Worm (Caenorhabditis elegans) whole organism, young adult: ENCODE measurements around the gene erh-1.
A peak's percentile ranks its signal among the peaks of the same experiment; 100 is the strongest.

Source experiments
- B0035.1 ChIP-seq: sonication (generic microtip); optimal IDR thresholded peaks from 2 replicates; lab custom pipeline; 2016; ENCODE audit warnings: missing genetic modification characterization, mild to moderate bottlenecking, missing compliant biosample characterization, missing genotype, missing genetic modification reagents
- B0261.1 ChIP-seq: sonication (generic microtip); optimal IDR thresholded peaks from 2 replicates; lab custom pipeline; 2016; ENCODE audit warnings: mild to moderate bottlenecking, missing genetic modification characterization, moderate library complexity, missing compliant biosample characterization
- B0336.3 ChIP-seq: fragments of 200-800 bp; sonication (Bioruptor generic); IDR thresholded peaks from 2 replicates; pipeline ENCODE4 v1.3.6; 2022; ENCODE audit warnings: missing genetic modification characterization, missing compliant biosample characterization
- D2030.7 ChIP-seq: fragments of 200-800 bp; sonication (Bioruptor generic); IDR thresholded peaks from 2 replicates; pipeline ENCODE4 v1.3.6; 2022; ENCODE audit warnings: missing genetic modification reagents, missing genetic modification characterization, missing compliant biosample characterization
- F33H1.4 ChIP-seq: fragments of 200-800 bp; sonication (Bioruptor generic); IDR thresholded peaks from 2 replicates; pipeline ENCODE4 v1.3.6; 2022; ENCODE audit warnings: missing genetic modification reagents, missing genetic modification characterization, missing compliant biosample characterization
- F57A8.1 ChIP-seq: fragments of 200-800 bp; sonication (Bioruptor generic); optimal IDR thresholded peaks from 2 replicates; lab custom pipeline; 2018; ENCODE audit warnings: mild to moderate bottlenecking, missing genetic modification characterization, moderate library complexity, missing compliant biosample characterization
- T07F8.4 ChIP-seq: sonication (generic microtip); optimal IDR thresholded peaks from 2 replicates; lab custom pipeline; 2016; ENCODE audit warnings: mild to moderate bottlenecking, missing genetic modification characterization, moderate library complexity, missing compliant biosample characterization
- T26A5.8 ChIP-seq: sonication (generic microtip); optimal IDR thresholded peaks from 2 replicates; lab custom pipeline; 2016; ENCODE audit warnings: missing genetic modification characterization, missing compliant biosample characterization
- Y53G8AR.9 ChIP-seq: fragments of 200-800 bp; sonication (Bioruptor generic); conservative IDR thresholded peaks from 2 replicates; pipeline ENCODE4 v1.3.6; 2022; ENCODE audit warnings: missing genetic modification reagents, missing genetic modification characterization, missing compliant biosample characterization
- Y67H2A.10 ChIP-seq: fragments of 200-800 bp; sonication (Bioruptor generic); conservative IDR thresholded peaks from 2 replicates; pipeline ENCODE4 v1.3.6; 2022; ENCODE audit warnings: missing genetic modification reagents, missing genetic modification characterization, missing compliant biosample characterization
- Y95B8A.8 ChIP-seq: fragments of 200-800 bp; sonication (Bioruptor generic); IDR thresholded peaks from 2 replicates; pipeline ENCODE4 v1.3.6; 2022; ENCODE audit warnings: missing genetic modification reagents, missing genetic modification characterization, missing compliant biosample characterization
- ama-1 ChIP-seq, 3 experiments: fragments of 150-350 bp in 1 of 3; sonication (generic microtip) in 2 of 3; optimal IDR thresholded peaks; 2 replicates each; lab custom pipeline; 2014 to 2018; ENCODE audit warnings: missing biosample characterization in 2 of 3, missing genetic modification characterization in 2 of 3, missing genetic modification reagents in 2 of 3
- athp-1 ChIP-seq: sonication (generic microtip); optimal IDR thresholded peaks from 2 replicates; lab custom pipeline; 2017; ENCODE audit warnings: mild to moderate bottlenecking, missing genetic modification characterization, missing compliant biosample characterization
- attf-5 ChIP-seq: fragments of 200-800 bp; sonication (Bioruptor generic); optimal IDR thresholded peaks from 2 replicates; lab custom pipeline; 2018; ENCODE audit warnings: mild to moderate bottlenecking, missing genetic modification characterization, missing compliant biosample characterization
- ccch-3 ChIP-seq: fragments of 200-800 bp; sonication (Bioruptor generic); optimal IDR thresholded peaks from 2 replicates; lab custom pipeline; 2018; ENCODE audit warnings: mild to moderate bottlenecking, missing genetic modification characterization, missing compliant biosample characterization
- cebp-1 ChIP-seq, 2 experiments: fragments of 200-800 bp in 1 of 2; sonication (Bioruptor generic) in 1 of 2; sonication (generic microtip) in 1 of 2; IDR thresholded peaks in 1 of 2; optimal IDR thresholded peaks in 1 of 2; 2 replicates each; pipeline versions ENCODE4 v1.3.6 to Lab custom; 2017 to 2022; ENCODE audit warnings: missing compliant biosample characterization in 2 of 2, missing genetic modification characterization in 2 of 2, mild to moderate bottlenecking in 1 of 2, missing genetic modification reagents in 1 of 2, moderate library complexity in 1 of 2
- ceh-40 ChIP-seq: fragments of 200-800 bp; sonication (Bioruptor generic); IDR thresholded peaks from 2 replicates; pipeline ENCODE4 v1.3.6; 2022; ENCODE audit warnings: missing genetic modification characterization, missing compliant biosample characterization
- die-1 ChIP-seq: sonication (generic microtip); optimal IDR thresholded peaks from 2 replicates; lab custom pipeline; 2016; ENCODE audit warnings: missing genotype, mild to moderate bottlenecking, missing genetic modification characterization, missing compliant biosample characterization
- dpl-1 ChIP-seq: fragments of 150-350 bp; optimal IDR thresholded peaks from 2 replicates; lab custom pipeline; 2014; ENCODE audit warnings: missing biosample characterization, missing genetic modification reagents, missing genetic modification characterization
- egl-18 ChIP-seq: fragments of 200-800 bp; sonication (Bioruptor generic); IDR thresholded peaks from 2 replicates; pipeline ENCODE4 v1.3.6; 2022; ENCODE audit warnings: missing genetic modification reagents, missing genetic modification characterization, missing compliant biosample characterization
- fkh-3 ChIP-seq: sonication (generic microtip); optimal IDR thresholded peaks from 2 replicates; lab custom pipeline; 2016; ENCODE audit warnings: mild to moderate bottlenecking, missing genetic modification characterization, missing compliant biosample characterization
- hlh-12 ChIP-seq: sonication (generic microtip); optimal IDR thresholded peaks from 2 replicates; lab custom pipeline; 2016; ENCODE audit warnings: missing genetic modification characterization, missing compliant biosample characterization
- hmg-1.2 ChIP-seq: fragments of 200-800 bp; sonication (Bioruptor generic); IDR thresholded peaks from 2 replicates; pipeline ENCODE4 v1.3.6; 2022; ENCODE audit warnings: missing genetic modification reagents, missing genetic modification characterization, missing compliant biosample characterization
- let-526 ChIP-seq: fragments of 200-800 bp; sonication (Bioruptor generic); IDR thresholded peaks from 2 replicates; pipeline ENCODE4 v1.3.6; 2022; ENCODE audit warnings: missing genetic modification reagents, missing genetic modification characterization, missing compliant biosample characterization
- let-607 ChIP-seq, 2 experiments: fragments of 200-800 bp in 1 of 2; sonication (Bioruptor generic) in 1 of 2; sonication (generic microtip) in 1 of 2; optimal IDR thresholded peaks; 2 replicates each; lab custom pipeline; 2016 to 2018; ENCODE audit warnings: mild to moderate bottlenecking in 2 of 2, missing compliant biosample characterization in 2 of 2, missing genetic modification characterization in 2 of 2, moderate library complexity in 2 of 2, missing genotype in 1 of 2
- lsl-1 ChIP-seq: fragments of 200-800 bp; sonication (Bioruptor generic); optimal IDR thresholded peaks from 2 replicates; lab custom pipeline; 2018; ENCODE audit warnings: mild to moderate bottlenecking, missing genetic modification characterization, moderate library complexity, missing compliant biosample characterization
- madf-3 ChIP-seq: fragments of 200-800 bp; sonication (Bioruptor generic); IDR thresholded peaks from 2 replicates; pipeline ENCODE4 v1.3.6; 2022; ENCODE audit warnings: missing genetic modification reagents, missing genetic modification characterization, missing compliant biosample characterization
- madf-8 ChIP-seq: fragments of 200-800 bp; sonication (Bioruptor generic); conservative IDR thresholded peaks from 2 replicates; pipeline ENCODE4 v1.3.6; 2022; ENCODE audit warnings: missing genetic modification reagents, missing genetic modification characterization, missing compliant biosample characterization
- mcd-1 ChIP-seq: fragments of 200-800 bp; sonication (Bioruptor generic); IDR thresholded peaks from 2 replicates; pipeline ENCODE4 v1.3.6; 2022; ENCODE audit warnings: missing genetic modification reagents, missing genetic modification characterization, missing compliant biosample characterization
- mel-28 ChIP-seq: sonication (generic microtip); optimal IDR thresholded peaks from 2 replicates; lab custom pipeline; 2016; ENCODE audit warnings: borderline replicate concordance, mild to moderate bottlenecking, missing genetic modification characterization, missing compliant biosample characterization
- nfya-2 ChIP-seq: fragments of 200-800 bp; sonication (Bioruptor generic); IDR thresholded peaks from 2 replicates; pipeline ENCODE4 v1.3.6; 2022; ENCODE audit warnings: missing genetic modification reagents, missing genetic modification characterization, missing compliant biosample characterization
- nhr-90 ChIP-seq: sonication (generic microtip); optimal IDR thresholded peaks from 2 replicates; lab custom pipeline; 2016; ENCODE audit warnings: missing genotype, mild to moderate bottlenecking, missing genetic modification characterization, missing compliant biosample characterization
- rcor-1 ChIP-seq: fragments of 200-800 bp; sonication (Bioruptor generic); IDR thresholded peaks from 2 replicates; pipeline ENCODE4 v1.3.6; 2022; ENCODE audit warnings: missing genetic modification reagents, missing genetic modification characterization, missing compliant biosample characterization
- snpc-1.1 ChIP-seq: sonication (generic microtip); optimal IDR thresholded peaks from 2 replicates; lab custom pipeline; 2017; ENCODE audit warnings: missing genetic modification characterization, mild to moderate bottlenecking, missing compliant biosample characterization, antibody characterized with exemption, moderate library complexity, missing genotype, missing genetic modification reagents; ENCODE audit not compliant: insufficient read depth
- snpc-4 ChIP-seq, 5 experiments: fragments of 150-350 bp in 1 of 5; sonication (generic microtip) in 4 of 5; optimal IDR thresholded peaks; 2 replicates each; lab custom pipeline; 2014 to 2018; ENCODE audit warnings: missing genetic modification characterization in 5 of 5, missing biosample characterization in 3 of 5, antibody characterized with exemption in 2 of 5, mild to moderate bottlenecking in 2 of 5, missing compliant biosample characterization in 2 of 5, missing genotype in 2 of 5, moderate library complexity in 2 of 5, missing genetic modification reagents in 1 of 5
- somi-1 ChIP-seq: fragments of 200-800 bp; sonication (Bioruptor generic); optimal IDR thresholded peaks from 2 replicates; lab custom pipeline; 2018; ENCODE audit warnings: mild to moderate bottlenecking, missing genetic modification characterization, missing compliant biosample characterization
- sptf-2 ChIP-seq: fragments of 200-800 bp; sonication (Bioruptor generic); optimal IDR thresholded peaks from 2 replicates; lab custom pipeline; 2018; ENCODE audit warnings: mild to moderate bottlenecking, missing genetic modification characterization, missing compliant biosample characterization
- tbp1 ChIP-seq: fragments of 200-800 bp; sonication (Bioruptor generic); optimal IDR thresholded peaks from 2 replicates; lab custom pipeline; 2018; ENCODE audit warnings: mild to moderate bottlenecking, missing genetic modification characterization, missing compliant biosample characterization
- ztf-22 ChIP-seq: fragments of 200-800 bp; sonication (Bioruptor generic); optimal IDR thresholded peaks from 2 replicates; lab custom pipeline; 2018; ENCODE audit warnings: mild to moderate bottlenecking, missing genetic modification characterization, moderate library complexity, missing compliant biosample characterization
- ztf-3 ChIP-seq: fragments of 200-800 bp; sonication (Bioruptor generic); optimal IDR thresholded peaks from 2 replicates; lab custom pipeline; 2018; ENCODE audit warnings: mild to moderate bottlenecking, missing genetic modification characterization, missing compliant biosample characterization

Gene erh-1

DNA sequence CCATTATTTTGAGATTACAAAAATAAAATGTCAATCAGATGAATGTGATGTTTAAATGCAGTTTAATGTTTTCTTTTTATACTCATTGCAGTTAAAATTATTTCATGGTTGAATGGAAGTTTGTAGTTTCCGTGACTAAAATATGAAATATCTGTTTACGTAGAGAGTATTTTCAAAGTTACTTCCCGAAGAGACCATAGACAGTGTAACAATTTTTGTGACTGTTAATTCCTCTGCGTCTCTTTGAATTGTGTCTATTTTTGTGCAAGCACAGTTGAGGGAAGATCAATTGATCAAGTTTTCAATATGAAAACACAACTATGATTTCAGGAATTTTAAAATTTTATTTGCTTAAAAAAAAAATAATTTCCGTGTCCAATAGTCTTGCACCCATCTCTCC is 32.2 kb downstream of the erh-1 start, which contains the start of gene F25D1.5 (continued):
- TF ChIP-seq T26A5.8 (no peak), tbp1 (GFP tag; lab: Kevin White, UChicago) (no peak), D2030.7 (no peak), athp-1 (no peak), F57A8.1 (GFP tag; lab: Kevin White, UChicago) (no peak), snpc-1.1 (tag; lab: Kevin White, UChicago) (no peak), ccch-3 (GFP tag; lab: Kevin White, UChicago) (no peak)

DNA sequence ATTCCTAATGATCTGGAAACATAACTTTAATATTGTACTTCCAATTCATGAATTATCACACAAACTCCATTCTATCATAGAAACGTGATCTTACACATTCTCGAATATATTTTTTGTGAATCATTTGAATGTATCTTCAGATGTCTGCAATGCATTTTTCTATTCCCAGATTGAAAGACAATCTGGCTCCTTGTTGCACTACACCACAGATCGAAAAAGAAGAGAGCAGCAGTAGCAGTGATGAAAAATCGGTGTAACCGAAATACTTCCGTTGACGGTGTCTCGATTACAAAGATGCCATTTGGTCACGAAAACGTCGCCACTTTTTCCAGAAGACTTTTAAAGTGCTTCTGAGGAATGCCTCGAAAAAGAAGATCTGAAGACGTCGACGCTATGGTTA is 38.9 kb downstream of the erh-1 start, which contains the start of gene degt-1:
degt-1 (plus strand) TSS at position 301 of the 400 bp plus-strand sequence.
- TF ChIP-seq fkh-3 (tag; lab: Kevin White, UChicago) (no peak), sptf-2 (GFP tag; lab: Kevin White, UChicago) (no peak), hlh-12 (tag; lab: Kevin White, UChicago) (no peak), ama-1 (optimal IDR thresholded peaks at IDR 0.05; lab: Kevin White, UChicago) (no peak), ama-1 (GFP tag; optimal IDR thresholded peaks at IDR 0.05; lab: Kevin White, UChicago) (no peak), snpc-1.1 (tag; lab: Kevin White, UChicago) (no peak), rcor-1 (GFP tag; lab: Robert Waterston, UW) (no peak)
- TF ChIP-seq, all 124 proteins: peak for 0

DNA sequence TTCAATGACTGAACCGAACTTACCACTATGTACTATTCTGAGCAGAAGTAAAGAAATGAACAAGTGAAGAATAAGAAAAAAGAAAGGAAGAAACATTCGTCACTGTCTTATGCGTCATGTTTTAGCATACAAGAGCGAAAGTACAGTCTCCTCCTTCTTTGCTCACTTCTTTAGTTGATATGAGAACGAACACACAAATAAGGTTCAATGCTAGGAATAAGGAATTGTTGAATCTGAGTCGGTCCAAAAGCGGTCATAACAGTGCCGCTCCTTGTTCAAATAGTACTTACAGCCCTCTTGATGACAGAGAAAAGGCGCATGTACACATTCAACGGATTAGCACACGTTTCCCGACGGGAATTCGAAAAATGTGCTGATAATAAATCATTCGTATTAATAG is 39.8 kb downstream of the erh-1 start, which contains the start of gene F25D1.8:
F25D1.8 (plus strand) TSS at position 301 of the 400 bp plus-strand sequence.
- no peak for TF ChIP-seq nhr-90 (tag; lab: Kevin White, UChicago)
- no peak for TF ChIP-seq B0035.1 (tag; lab: Kevin White, UChicago)
- TF ChIP-seq ztf-3 (GFP tag; lab: Kevin White, UChicago): no peak
- TF ChIP-seq die-1 (tag; lab: Kevin White, UChicago): no peak
- no peak for TF ChIP-seq mel-28 (tag; lab: Kevin White, UChicago)
- TF ChIP-seq athp-1: no peak
- TF ChIP-seq Y67H2A.10 (GFP tag; lab: Robert Waterston, UW): no peak
- TF ChIP-seq Y53G8AR.9 (GFP tag; lab: Robert Waterston, UW): no peak
- TF ChIP-seq egl-18 (GFP tag; lab: Robert Waterston, UW): no peak
- TF ChIP-seq B0261.1 (tag; lab: Kevin White, UChicago): no peak
- no peak for TF ChIP-seq tbp1 (GFP tag; lab: Kevin White, UChicago)
- TF ChIP-seq somi-1: no peak
- TF ChIP-seq lsl-1 (GFP tag; lab: Kevin White, UChicago): no peak
- TF ChIP-seq Y95B8A.8: no peak
- TF ChIP-seq dpl-1 (GFP tag; lab: Kevin White, UChicago): no peak
- TF ChIP-seq hlh-12 (tag; lab: Kevin White, UChicago): no peak
- no peak for TF ChIP-seq ccch-3 (GFP tag; lab: Kevin White, UChicago)
- no peak for TF ChIP-seq snpc-1.1 (tag; lab: Kevin White, UChicago)

DNA sequence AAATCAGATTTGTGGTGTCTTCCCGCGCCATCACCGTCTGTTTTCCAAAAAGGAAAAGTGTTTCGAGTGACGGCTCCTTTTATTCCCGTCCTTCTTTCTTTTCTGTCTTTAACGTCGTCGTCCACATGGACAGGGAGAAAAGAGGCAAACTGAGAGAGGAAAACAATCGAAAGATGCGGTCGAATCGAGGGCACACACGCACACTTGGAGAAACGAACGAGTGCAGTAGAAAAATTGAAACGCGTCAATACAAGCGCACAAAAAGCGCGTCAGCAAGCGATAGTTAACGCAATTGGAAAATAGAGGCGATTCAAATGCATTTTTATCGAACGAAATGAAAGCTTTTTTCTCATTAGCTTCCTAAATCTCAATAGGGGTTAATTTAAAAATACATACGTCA is 42.1 kb downstream of the erh-1 start:
- TF ChIP-seq attf-5: peak; percentile 90
- TF ChIP-seq lsl-1 (GFP tag; lab: Kevin White, UChicago): peak; percentile 30
- peak; percentile 42; the same call in 1 of the 2 replicates for TF ChIP-seq B0336.3 (GFP tag; lab: Robert Waterston, UW)
- TF ChIP-seq snpc-4 (GFP tag; optimal IDR thresholded peaks at IDR 0.05; lab: Kevin White, UChicago): no peak
- TF ChIP-seq snpc-4 (tag; optimal IDR thresholded peaks at IDR 0.05; lab: Kevin White, UChicago): peak in 2 of 4 experiments; percentile 63 to 77
- no peak for TF ChIP-seq madf-3 (GFP tag; lab: Robert Waterston, UW)
- no peak for TF ChIP-seq T26A5.8
- 0 out of 2 replicates have a peak, but pooled peaks have one; percentile 40 for TF ChIP-seq F33H1.4
- peak; percentile 3 for TF ChIP-seq ztf-22 (GFP tag; lab: Kevin White, UChicago)
- TF ChIP-seq let-607 (tag; optimal IDR thresholded peaks at IDR 0.05; lab: Kevin White, UChicago): peak; percentile 52 to 74
- TF ChIP-seq let-526 (GFP tag; lab: Robert Waterston, UW): 0 out of 2 replicates have a peak, but pooled peaks have one; percentile 65
- peak; percentile 54 for TF ChIP-seq hmg-1.2 (GFP tag; lab: Robert Waterston, UW)
- TF ChIP-seq cebp-1 (GFP tag; IDR thresholded peaks at IDR 0.05; lab: Robert Waterston, UW): 0 out of 2 replicates have a peak, but pooled peaks have one; percentile 46
- TF ChIP-seq cebp-1 (tag; optimal IDR thresholded peaks at IDR 0.05; lab: Kevin White, UChicago): peak; percentile 90
- no peak for TF ChIP-seq ceh-40 (GFP tag; lab: Robert Waterston, UW)
- TF ChIP-seq mcd-1 (GFP tag; lab: Robert Waterston, UW): peak; percentile 82
- TF ChIP-seq madf-8 (GFP tag; lab: Robert Waterston, UW): 0 out of 2 replicates have a peak, but pooled peaks have one; percentile 6
- no peak for TF ChIP-seq T07F8.4 (tag; lab: Kevin White, UChicago)
- TF ChIP-seq nfya-2 (GFP tag; lab: Robert Waterston, UW): no peak
- TF ChIP-seq ztf-3 (GFP tag; lab: Kevin White, UChicago): no peak
